Worm (Caenorhabditis elegans): ENCODE data around the gene K07F5.22.

DNA sequence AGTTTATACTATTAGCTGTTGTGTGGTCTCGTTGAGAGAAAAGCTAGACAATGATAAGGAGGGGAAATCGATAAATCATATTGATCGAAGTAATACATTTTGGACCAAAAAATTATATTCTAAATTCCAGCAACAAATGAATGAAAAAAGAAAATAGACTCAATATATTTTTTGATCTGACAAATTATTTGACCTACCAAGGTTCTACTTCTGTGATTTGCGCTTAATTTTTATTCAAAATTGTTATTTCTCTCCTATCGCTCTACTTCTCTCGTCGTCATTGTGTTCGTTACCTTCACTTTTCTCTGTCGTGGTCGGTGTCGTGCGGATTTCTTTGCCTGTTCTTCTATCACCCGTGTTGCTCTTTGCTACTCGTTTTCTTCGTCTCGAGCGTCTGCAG, 5.9 kb upstream of the K07F5.22 start:
- no peak for TF ChIP-seq snpc-1.2 (GFP tag; IDR thresholded peaks at IDR 0.05)
- no peak for TF ChIP-seq F26F4.8 (GFP tag; conservative IDR thresholded peaks at IDR 0.05)
- TF ChIP-seq nhr-77 (tag; optimal IDR thresholded peaks at IDR 0.05), result no peak
- no peak for TF ChIP-seq ama-1 (optimal IDR thresholded peaks at IDR 0.05)
- no peak for TF ChIP-seq nhr-10 (tag; optimal IDR thresholded peaks at IDR 0.05)

All from whole organism, L4 larva.